Worm (Caenorhabditis elegans): ENCODE measurements around the gene rif-1.2.

rif-1.2 gene

DNA sequence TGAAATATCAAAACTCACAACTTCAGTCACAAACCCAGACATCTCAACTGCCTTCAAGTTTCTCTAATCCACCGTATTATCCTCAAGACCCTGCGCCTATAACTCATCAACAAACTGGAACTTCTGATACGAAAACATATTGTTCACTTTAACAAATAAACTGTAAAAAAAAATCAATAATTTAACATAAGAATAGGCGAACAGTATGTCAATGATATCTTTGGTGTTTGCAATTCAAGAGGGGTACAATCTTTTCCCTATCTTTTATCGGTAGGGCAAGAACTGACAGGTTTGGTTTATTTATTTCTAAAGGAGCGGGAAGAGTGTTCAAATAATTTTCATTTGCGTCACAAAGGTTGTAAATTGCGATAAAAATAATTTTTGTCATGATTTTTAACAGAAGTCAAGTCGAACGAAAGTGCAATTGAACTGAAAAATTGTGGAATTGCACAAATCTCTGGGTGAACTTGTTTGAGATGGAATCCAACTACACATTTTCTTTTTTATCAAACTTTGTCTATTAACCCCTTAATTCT is 8.2 kb downstream of the rif-1.2 start:
- TF ChIP-seq ceh-36 (tag; optimal IDR thresholded peaks at IDR 0.05) (no peak), hmbx-1 (tag; optimal IDR thresholded peaks at IDR 0.05) (no peak), F13C5.2 (tag; optimal IDR thresholded peaks at IDR 0.05) (peak; percentile 49)

DNA sequence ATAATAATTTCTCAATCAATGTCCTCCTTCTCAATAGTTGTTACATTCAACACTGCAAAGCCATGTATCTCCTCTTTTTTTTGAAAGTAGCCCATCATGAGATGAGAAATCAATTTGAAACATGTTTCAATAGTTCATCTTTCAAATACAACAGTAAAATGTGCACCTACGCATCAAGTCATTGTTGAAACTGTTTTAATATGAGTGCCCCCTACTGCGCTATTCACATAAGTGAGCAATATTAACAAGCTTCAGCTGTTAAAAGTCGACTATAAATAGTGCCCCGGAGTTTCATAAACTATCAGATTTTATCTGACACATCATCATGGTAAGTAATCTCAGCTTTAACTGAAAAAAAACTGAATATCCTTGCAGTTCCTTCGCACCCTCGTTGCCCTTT is 10.8 kb downstream of the rif-1.2 start, which contains the start of the genes nspc-15 and F19H6.6:
nspc-15 (plus strand) TSS at position 301 of the 400 bp plus-strand sequence.
F19H6.6 (plus strand) TSS at position 384 of the 400 bp plus-strand sequence.
- TF ChIP-seq sea-1 (GFP tag; conservative IDR thresholded peaks at IDR 0.05) (no peak), pes-1 (GFP tag; IDR thresholded peaks at IDR 0.05) (no peak), scrt-1 (GFP tag; IDR thresholded peaks at IDR 0.05) (no peak), ceh-36 (tag; optimal IDR thresholded peaks at IDR 0.05) (no peak), ama-1 (optimal IDR thresholded peaks at IDR 0.05) (no peak), hmg-4 (GFP tag; optimal IDR thresholded peaks at IDR 0.05) (no peak), ceh-13 (GFP tag; optimal IDR thresholded peaks at IDR 0.05) (no peak), aly-1 (tag; optimal IDR thresholded peaks at IDR 0.05) (no peak), tbx-37 (GFP tag; conservative IDR thresholded peaks at IDR 0.05) (no peak), ets-7 (tag; optimal IDR thresholded peaks at IDR 0.05) (no peak), hnd-1 (tag; optimal IDR thresholded peaks at IDR 0.05) (no peak), tbx-11 (GFP tag; IDR thresholded peaks at IDR 0.05) (no peak), tra-4 (tag; optimal IDR thresholded peaks at IDR 0.05) (no peak), hmbx-1 (tag; optimal IDR thresholded peaks at IDR 0.05) (no peak), flt-1 (GFP tag; IDR thresholded peaks at IDR 0.05) (no peak), F13C5.2 (tag; optimal IDR thresholded peaks at IDR 0.05) (no peak), B0310.2 (tag; optimal IDR thresholded peaks at IDR 0.05) (no peak)

DNA sequence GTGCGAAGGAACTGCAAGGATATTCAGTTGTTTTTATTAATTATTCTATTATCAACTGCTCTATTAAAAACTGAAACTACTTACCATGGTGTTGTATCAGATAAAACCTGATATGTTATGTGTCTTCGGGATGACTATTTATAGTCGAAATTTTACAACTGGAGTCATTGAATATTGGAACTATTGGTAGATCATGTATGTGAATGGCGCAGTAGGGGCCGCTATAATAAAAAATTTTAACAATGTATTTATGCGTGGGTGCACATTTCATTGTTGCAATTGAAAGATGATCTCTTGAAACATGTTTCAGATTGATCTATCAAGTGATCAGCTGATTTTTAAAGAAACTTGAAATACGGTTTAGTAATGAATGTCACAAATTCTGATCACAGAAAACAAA is 12.3 kb downstream of the rif-1.2 start, which contains the start of gene nspc-14:
nspc-14 (minus strand) TSS at position 101 of the 400 bp plus-strand sequence.
- TF ChIP-seq ets-7 (tag; optimal IDR thresholded peaks at IDR 0.05) (no peak), F13C5.2 (tag; optimal IDR thresholded peaks at IDR 0.05) (no peak), ceh-36 (tag; optimal IDR thresholded peaks at IDR 0.05) (no peak)

DNA sequence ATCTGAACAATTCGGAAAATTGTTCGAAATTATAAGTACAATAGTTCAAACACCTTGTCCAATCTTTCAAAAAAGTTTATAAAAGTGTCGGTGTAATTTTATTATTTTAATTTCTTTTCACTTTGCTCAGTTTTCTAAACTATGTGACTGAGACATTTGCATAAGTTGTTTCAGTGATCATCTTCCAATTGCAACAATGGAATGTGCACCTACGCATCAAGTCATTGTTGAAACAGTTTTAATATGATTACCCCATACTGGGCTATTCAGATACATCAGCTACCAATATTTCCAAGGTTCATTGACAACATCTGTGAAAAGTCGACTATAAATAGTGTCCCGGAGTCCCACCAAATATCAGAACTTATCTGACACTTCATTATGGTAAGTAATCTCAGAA is 14.1 kb downstream of the rif-1.2 start, which contains the start of gene nspc-13:
nspc-13 (plus strand) TSS at position 301 of the 400 bp plus-strand sequence.
- TF ChIP-seq ceh-36 (tag; optimal IDR thresholded peaks at IDR 0.05), result no peak
- no peak for TF ChIP-seq hmbx-1 (tag; optimal IDR thresholded peaks at IDR 0.05)
- TF ChIP-seq tbx-37 (GFP tag; conservative IDR thresholded peaks at IDR 0.05), result no peak
- no peak for TF ChIP-seq tbx-11 (GFP tag; IDR thresholded peaks at IDR 0.05)
- no peak for TF ChIP-seq flt-1 (GFP tag; IDR thresholded peaks at IDR 0.05)
- no peak for TF ChIP-seq ceh-13 (GFP tag; optimal IDR thresholded peaks at IDR 0.05)
- TF ChIP-seq F13C5.2 (tag; optimal IDR thresholded peaks at IDR 0.05), result no peak
- TF ChIP-seq B0310.2 (tag; optimal IDR thresholded peaks at IDR 0.05), result no peak

DNA sequence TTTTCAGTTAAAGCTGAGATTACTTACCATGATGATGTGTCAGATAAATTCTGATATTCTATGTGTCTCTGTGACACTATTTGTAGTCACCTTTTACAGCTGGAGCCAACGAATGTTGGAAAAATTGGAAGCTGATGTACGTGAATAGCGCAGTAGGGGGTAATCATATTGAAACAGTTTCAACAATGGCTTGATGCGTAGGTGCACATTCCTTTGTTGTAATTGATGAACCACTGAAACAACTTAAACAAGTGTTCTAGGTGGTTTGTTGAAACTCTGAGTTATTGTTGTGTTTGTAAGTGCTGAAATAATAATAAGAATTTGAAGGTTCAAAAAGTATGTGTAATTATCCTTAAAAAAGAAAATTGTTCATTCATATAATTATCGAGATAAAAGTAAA is 14.6 kb downstream of the rif-1.2 start, which contains the start of gene nspc-12:
nspc-12 (minus strand) TSS at position 101 of the 400 bp plus-strand sequence.
- TF ChIP-seq flt-1 (GFP tag; IDR thresholded peaks at IDR 0.05) (no peak), hmg-4 (GFP tag; optimal IDR thresholded peaks at IDR 0.05) (no peak), ceh-13 (GFP tag; optimal IDR thresholded peaks at IDR 0.05) (no peak), sea-1 (GFP tag; conservative IDR thresholded peaks at IDR 0.05) (no peak), tbx-37 (GFP tag; conservative IDR thresholded peaks at IDR 0.05) (no peak), F13C5.2 (tag; optimal IDR thresholded peaks at IDR 0.05) (no peak)

DNA sequence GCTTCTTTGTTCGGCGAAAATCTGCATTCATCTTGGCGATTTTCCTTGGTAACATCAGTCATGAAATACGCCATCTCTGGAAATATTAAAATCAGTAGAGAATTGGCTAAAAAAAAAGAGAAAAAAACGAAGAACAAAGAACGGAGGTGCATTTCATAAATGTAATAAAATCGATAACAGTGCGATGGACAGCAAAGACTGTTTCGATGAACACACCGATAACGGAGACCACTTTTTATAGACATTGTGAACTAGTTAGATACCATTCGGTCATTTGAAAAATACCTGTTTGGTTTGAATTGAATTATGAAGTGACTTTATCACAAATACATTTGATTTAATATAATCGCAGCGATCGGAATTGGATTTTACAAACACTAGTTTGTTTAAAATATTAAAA is 18.3 kb downstream of the rif-1.2 start, which contains the start of gene F42F12.4:
F42F12.4 (minus strand) TSS at position 76 of the 400 bp plus-strand sequence.
- no peak for TF ChIP-seq sea-1 (GFP tag; conservative IDR thresholded peaks at IDR 0.05)
- no peak for TF ChIP-seq aly-1 (tag; optimal IDR thresholded peaks at IDR 0.05)
- no peak for TF ChIP-seq tbx-11 (GFP tag; IDR thresholded peaks at IDR 0.05)
- no peak for TF ChIP-seq hmg-4 (GFP tag; optimal IDR thresholded peaks at IDR 0.05)
- TF ChIP-seq ama-1 (optimal IDR thresholded peaks at IDR 0.05), result no peak
- TF ChIP-seq scrt-1 (GFP tag; IDR thresholded peaks at IDR 0.05), result no peak
- no peak for TF ChIP-seq tra-4 (tag; optimal IDR thresholded peaks at IDR 0.05)
- TF ChIP-seq ceh-36 (tag; optimal IDR thresholded peaks at IDR 0.05), result no peak
- no peak for TF ChIP-seq ceh-13 (GFP tag; optimal IDR thresholded peaks at IDR 0.05)
- no peak for TF ChIP-seq flt-1 (GFP tag; IDR thresholded peaks at IDR 0.05)
- no peak for TF ChIP-seq tbx-37 (GFP tag; conservative IDR thresholded peaks at IDR 0.05)
- TF ChIP-seq hnd-1 (tag; optimal IDR thresholded peaks at IDR 0.05), result no peak
- no peak for TF ChIP-seq pes-1 (GFP tag; IDR thresholded peaks at IDR 0.05)
- TF ChIP-seq hmbx-1 (tag; optimal IDR thresholded peaks at IDR 0.05), result no peak
- no peak for TF ChIP-seq F13C5.2 (tag; optimal IDR thresholded peaks at IDR 0.05)
- TF ChIP-seq ets-7 (tag; optimal IDR thresholded peaks at IDR 0.05), result no peak
- TF ChIP-seq B0310.2 (tag; optimal IDR thresholded peaks at IDR 0.05), result no peak

- TF ChIP-seq aly-1 (tag; optimal IDR thresholded peaks at IDR 0.05), result no peak
- TF ChIP-seq B0310.2 (tag; optimal IDR thresholded peaks at IDR 0.05), result no peak
- TF ChIP-seq pes-1 (GFP tag; IDR thresholded peaks at IDR 0.05), result no peak
- TF ChIP-seq F13C5.2 (tag; optimal IDR thresholded peaks at IDR 0.05), result no peak
- no peak for TF ChIP-seq hmg-4 (GFP tag; optimal IDR thresholded peaks at IDR 0.05)
These were observed 21.0 kb downstream of the rif-1.2 start, which contains the start of gene F42F12.3 for ce11 chrX:12350207-12350606. F42F12.3 (plus strand) TSS chrX:12350578.

DNA sequence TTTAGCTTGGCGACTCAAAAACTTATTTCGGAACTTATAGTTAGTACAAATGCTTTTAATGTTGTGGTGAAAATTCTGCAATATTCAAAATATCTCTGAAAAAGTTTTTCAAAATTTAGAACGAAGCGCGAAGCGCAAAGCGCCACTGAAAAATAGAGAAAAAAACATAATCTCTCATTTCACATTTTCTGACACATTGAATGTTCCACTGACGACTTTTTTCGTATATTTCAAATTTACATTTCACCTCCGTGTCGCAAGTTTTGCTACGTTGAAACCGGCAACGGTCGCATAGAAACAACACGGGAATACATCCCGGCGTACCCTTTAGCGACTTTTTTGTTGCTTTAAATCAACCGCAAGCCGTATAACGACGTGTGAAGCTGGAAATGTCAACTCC is 22.9 kb downstream of the rif-1.2 start, which contains the start of gene F42F12.14:
F42F12.14 (plus strand) TSS at position 301 of the 400 bp plus-strand sequence.
- TF ChIP-seq ceh-36 (tag; optimal IDR thresholded peaks at IDR 0.05), result no peak
- no peak for TF ChIP-seq aly-1 (tag; optimal IDR thresholded peaks at IDR 0.05)
- TF ChIP-seq flt-1 (GFP tag; IDR thresholded peaks at IDR 0.05), result no peak
- no peak for TF ChIP-seq sea-1 (GFP tag; conservative IDR thresholded peaks at IDR 0.05)
- no peak for TF ChIP-seq hmg-4 (GFP tag; optimal IDR thresholded peaks at IDR 0.05)
- no peak for TF ChIP-seq scrt-1 (GFP tag; IDR thresholded peaks at IDR 0.05)
- no peak for TF ChIP-seq ama-1 (optimal IDR thresholded peaks at IDR 0.05)
- no peak for TF ChIP-seq F13C5.2 (tag; optimal IDR thresholded peaks at IDR 0.05)
- TF ChIP-seq ets-7 (tag; optimal IDR thresholded peaks at IDR 0.05), result no peak
- no peak for TF ChIP-seq ceh-13 (GFP tag; optimal IDR thresholded peaks at IDR 0.05)
- TF ChIP-seq tbx-37 (GFP tag; conservative IDR thresholded peaks at IDR 0.05), result no peak
- TF ChIP-seq tbx-11 (GFP tag; IDR thresholded peaks at IDR 0.05), result no peak
- no peak for TF ChIP-seq hnd-1 (tag; optimal IDR thresholded peaks at IDR 0.05)
